Fruit fly (Drosophila melanogaster) whole organism, wandering third instar larva: ENCODE data around the gene saturn.

Source experiments
- Abd-B ChIP-seq: fragments of >200 bp; optimal IDR thresholded peaks from 2 replicates; lab custom pipeline; 2017; ENCODE audit warnings: missing biosample characterization, missing genetic modification characterization
- CG32264 ChIP-seq: fragments of 200-800 bp; sonication (Bioruptor generic); optimal IDR thresholded peaks from 2 replicates; lab custom pipeline; 2016; ENCODE audit warnings: missing biosample characterization, missing genetic modification characterization
- CG9705 ChIP-seq: fragments of 200-800 bp; sonication (Bioruptor generic); optimal IDR thresholded peaks from 2 replicates; lab custom pipeline; 2018; ENCODE audit warnings: missing biosample characterization, mild to moderate bottlenecking, missing genetic modification characterization
- CrebA ChIP-seq: fragments of 200-800 bp; sonication (Bioruptor generic); optimal IDR thresholded peaks from 2 replicates; lab custom pipeline; 2016; ENCODE audit warnings: missing biosample characterization, mild to moderate bottlenecking, missing genetic modification characterization, borderline replicate concordance
- Dfd ChIP-seq: fragments of >200 bp; optimal IDR thresholded peaks from 2 replicates; lab custom pipeline; 2017; ENCODE audit warnings: missing biosample characterization, missing genetic modification characterization
- Dif ChIP-seq: fragments of 200-275, 200-300 bp; sonication (Bioruptor generic); optimal IDR thresholded peaks from 2 replicates; lab custom pipeline; 2018; ENCODE audit warnings: missing biosample characterization, missing genetic modification characterization; ENCODE audit not compliant: partially characterized antibody
- GATAd ChIP-seq: sonication (Bioruptor generic); optimal IDR thresholded peaks from 2 replicates; lab custom pipeline; 2016; ENCODE audit warnings: missing biosample characterization, missing genetic modification characterization
- HLH106 ChIP-seq: fragments of 200-800 bp; optimal IDR thresholded peaks from 3 replicates; lab custom pipeline; 2019; ENCODE audit warnings: missing biosample characterization, mild to moderate bottlenecking, missing genetic modification characterization, moderate library complexity
- Hnf4 ChIP-seq: fragments of 200-800 bp; sonication (Bioruptor generic); optimal IDR thresholded peaks from 2 replicates; lab custom pipeline; 2016; ENCODE audit warnings: missing biosample characterization, mild to moderate bottlenecking, missing genetic modification characterization
- Hr78 ChIP-seq: fragments of >200 bp; optimal IDR thresholded peaks from 2 replicates; lab custom pipeline; 2017; ENCODE audit warnings: missing biosample characterization, missing genetic modification characterization
- Hr83 ChIP-seq: fragments of 200-300 bp; sonication (Bioruptor generic); optimal IDR thresholded peaks from 2 replicates; lab custom pipeline; 2016; ENCODE audit warnings: missing biosample characterization, mild to moderate bottlenecking, missing genetic modification characterization, moderate library complexity; ENCODE audit not compliant: poor library complexity, severe bottlenecking
- Jra ChIP-seq: sonication (Bioruptor generic); optimal IDR thresholded peaks from 2 replicates; lab custom pipeline; 2016; ENCODE audit warnings: missing biosample characterization, missing genetic modification characterization
- Myc ChIP-seq: fragments of >200 bp; optimal IDR thresholded peaks from 2 replicates; lab custom pipeline; 2017
- OdsH ChIP-seq: fragments of 200-800 bp; sonication (Bioruptor generic); optimal IDR thresholded peaks from 2 replicates; lab custom pipeline; 2016; ENCODE audit warnings: missing biosample characterization, mild to moderate bottlenecking, missing genetic modification characterization
- Rel ChIP-seq, 2 experiments: fragments of 200-800 bp; sonication (Bioruptor generic) in 1 of 2; optimal IDR thresholded peaks; 2 replicates in 1 of 2; 3 replicates in 1 of 2; lab custom pipeline; 2016 to 2019; ENCODE audit warnings: mild to moderate bottlenecking in 2 of 2, missing biosample characterization in 2 of 2, missing genetic modification characterization in 2 of 2, moderate library complexity in 1 of 2
- Sp1 ChIP-seq: fragments of 200-800 bp; sonication (Bioruptor generic); optimal IDR thresholded peaks from 3 replicates; lab custom pipeline; 2019; ENCODE audit warnings: missing biosample characterization, mild to moderate bottlenecking, missing genetic modification characterization, moderate library complexity
- br ChIP-seq: fragments of 200-800 bp; sonication (Bioruptor generic); optimal IDR thresholded peaks from 2 replicates; lab custom pipeline; 2016; ENCODE audit warnings: missing biosample characterization, missing genetic modification characterization
- brk ChIP-seq: fragments of 200-800 bp; sonication (Bioruptor generic); optimal IDR thresholded peaks from 2 replicates; lab custom pipeline; 2016; ENCODE audit warnings: missing biosample characterization, mild to moderate bottlenecking, missing genetic modification characterization
- dmrt93B ChIP-seq: fragments of 200-800 bp; sonication (Bioruptor generic); optimal IDR thresholded peaks from 2 replicates; lab custom pipeline; 2018; ENCODE audit warnings: missing biosample characterization, mild to moderate bottlenecking, missing genetic modification characterization
- dsf ChIP-seq: sonication (Bioruptor generic); optimal IDR thresholded peaks from 2 replicates; lab custom pipeline; 2016; ENCODE audit warnings: missing biosample characterization, missing genetic modification characterization, borderline replicate concordance
- ey ChIP-seq: fragments of 200-800 bp; sonication (Bioruptor generic); optimal IDR thresholded peaks from 2 replicates; lab custom pipeline; 2016; ENCODE audit warnings: missing biosample characterization, missing genetic modification characterization
- foxo ChIP-seq, 2 experiments: fragments of 200-800 bp; sonication (Bioruptor generic); optimal IDR thresholded peaks; 2 replicates in 1 of 2; 3 replicates in 1 of 2; lab custom pipeline; 2016 to 2017; ENCODE audit warnings: missing biosample characterization in 2 of 2, missing genetic modification characterization in 2 of 2
- fru ChIP-seq: fragments of 200-800 bp; sonication (Bioruptor generic); optimal IDR thresholded peaks from 3 replicates; lab custom pipeline; 2016; ENCODE audit warnings: missing biosample characterization, mild to moderate bottlenecking, missing genetic modification characterization
- h ChIP-seq: fragments of 200-800 bp; sonication (Bioruptor generic); optimal IDR thresholded peaks from 3 replicates; lab custom pipeline; 2016; ENCODE audit warnings: missing biosample characterization, mild to moderate bottlenecking, missing genetic modification characterization
- lola ChIP-seq: fragments of >200 bp; optimal IDR thresholded peaks from 2 replicates; lab custom pipeline; 2017; ENCODE audit warnings: missing biosample characterization, missing genetic modification characterization
- pan ChIP-seq: fragments of >200 bp; optimal IDR thresholded peaks from 2 replicates; lab custom pipeline; 2017
- psq ChIP-seq: fragments of 200-800 bp; sonication (Bioruptor generic); optimal IDR thresholded peaks from 3 replicates; lab custom pipeline; 2017; ENCODE audit warnings: missing biosample characterization, mild to moderate bottlenecking, missing genetic modification characterization, moderate library complexity
- rgr ChIP-seq: fragments of 200-800 bp; sonication (Bioruptor generic); optimal IDR thresholded peaks from 3 replicates; lab custom pipeline; 2016; ENCODE audit warnings: missing biosample characterization, mild to moderate bottlenecking, missing genetic modification characterization
- sage ChIP-seq: fragments of 200-800 bp; sonication (Bioruptor generic); optimal IDR thresholded peaks from 2 replicates; lab custom pipeline; 2016; ENCODE audit warnings: missing biosample characterization, mild to moderate bottlenecking, missing genetic modification characterization
- sv ChIP-seq: fragments of 200-800 bp; sonication (Bioruptor generic); optimal IDR thresholded peaks from 3 replicates; lab custom pipeline; 2016; ENCODE audit warnings: missing biosample characterization, missing genetic modification characterization
- woc ChIP-seq: sonication (Bioruptor generic); optimal IDR thresholded peaks from 2 replicates; lab custom pipeline; 2016; ENCODE audit warnings: missing biosample characterization, mild to moderate bottlenecking, missing genetic modification characterization

saturn gene

DNA sequence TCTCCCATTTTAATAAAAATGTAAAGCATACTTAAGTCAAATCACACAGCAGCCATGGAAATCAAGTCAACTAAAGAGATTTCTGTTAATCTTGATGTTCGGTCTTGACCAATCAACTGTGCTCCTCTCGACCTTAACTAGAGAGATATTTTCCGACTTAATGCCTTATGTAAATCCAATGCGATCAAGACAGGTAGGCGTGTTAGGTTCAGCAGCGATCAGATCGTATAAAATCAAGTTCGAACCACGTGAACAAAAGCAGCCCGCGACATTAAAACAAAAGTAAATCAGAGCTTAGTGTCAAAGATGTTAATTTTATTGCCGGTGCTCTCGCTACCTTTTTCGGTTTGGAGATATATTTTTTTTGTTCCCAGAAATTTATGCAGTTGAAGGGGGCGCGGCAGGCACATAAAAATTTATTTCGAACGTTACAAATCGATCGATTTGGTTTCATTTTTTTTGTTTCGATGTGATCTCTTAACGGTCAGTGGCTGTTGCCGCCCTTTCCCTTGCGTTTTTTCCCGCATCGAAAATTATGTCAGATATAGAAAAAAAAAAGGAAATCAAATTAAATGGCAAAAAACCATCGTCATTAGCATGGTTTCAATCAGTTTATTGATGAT lies 45.1 kb upstream of the saturn start:
- TF ChIP-seq CG9705, result no peak
- no peak for TF ChIP-seq GATAd
- TF ChIP-seq CG32264 (GFP tag; lab: Kevin White, UChicago), result no peak
- TF ChIP-seq Dif (GFP tag; lab: Kevin White, UChicago), result no peak
- TF ChIP-seq HLH106 (tag; lab: Kevin White, UChicago), result no peak
- TF ChIP-seq Hr78 (GFP tag; lab: Kevin White, UChicago), result no peak
- no peak for TF ChIP-seq Dfd
- no peak for TF ChIP-seq Hnf4 (GFP tag; lab: Kevin White, UChicago)
- TF ChIP-seq Hr83 (GFP tag; lab: Kevin White, UChicago), result no peak

- peak in 1 of 2 experiments; percentile 27 for TF ChIP-seq foxo (GFP tag; optimal IDR thresholded peaks at IDR 0.05; lab: Kevin White, UChicago)
- TF ChIP-seq dsf (GFP tag; lab: Kevin White, UChicago), result no peak
- no peak for TF ChIP-seq CG9705
Observed at dm6 chr3L:14160436-14160835, 42.7 kb upstream of the saturn start.

- TF ChIP-seq pan (lab: Kevin White, UChicago), result no peak
- TF ChIP-seq fru, result no peak
- TF ChIP-seq GATAd, result no peak
- TF ChIP-seq sage (GFP tag; lab: Kevin White, UChicago), result no peak
- TF ChIP-seq Hr78 (GFP tag; lab: Kevin White, UChicago), result no peak
- TF ChIP-seq Hnf4 (GFP tag; lab: Kevin White, UChicago), result no peak
- no peak for TF ChIP-seq CG32264 (GFP tag; lab: Kevin White, UChicago)
- TF ChIP-seq Rel (GFP tag; optimal IDR thresholded peaks at IDR 0.05; lab: Kevin White, UChicago), result no peak
- TF ChIP-seq Rel (tag; optimal IDR thresholded peaks at IDR 0.05; lab: Kevin White, UChicago), result no peak
- TF ChIP-seq br (GFP tag; lab: Kevin White, UChicago), result no peak
- no peak for TF ChIP-seq rgr (GFP tag; lab: Kevin White, UChicago)
- TF ChIP-seq Sp1 (GFP tag; lab: Kevin White, UChicago), result no peak
- TF ChIP-seq OdsH (GFP tag; lab: Kevin White, UChicago), result no peak
- no peak for TF ChIP-seq lola (GFP tag; lab: Kevin White, UChicago)
- no peak for TF ChIP-seq psq (GFP tag; lab: Kevin White, UChicago)
- TF ChIP-seq foxo (GFP tag; optimal IDR thresholded peaks at IDR 0.05; lab: Kevin White, UChicago), result no peak
- TF ChIP-seq sv, result no peak
- TF ChIP-seq HLH106 (tag; lab: Kevin White, UChicago), result no peak
- no peak for TF ChIP-seq Myc (lab: Kevin White, UChicago)
Observed at dm6 chr3L:14161951-14162350, 41.2 kb upstream of the saturn start.

DNA sequence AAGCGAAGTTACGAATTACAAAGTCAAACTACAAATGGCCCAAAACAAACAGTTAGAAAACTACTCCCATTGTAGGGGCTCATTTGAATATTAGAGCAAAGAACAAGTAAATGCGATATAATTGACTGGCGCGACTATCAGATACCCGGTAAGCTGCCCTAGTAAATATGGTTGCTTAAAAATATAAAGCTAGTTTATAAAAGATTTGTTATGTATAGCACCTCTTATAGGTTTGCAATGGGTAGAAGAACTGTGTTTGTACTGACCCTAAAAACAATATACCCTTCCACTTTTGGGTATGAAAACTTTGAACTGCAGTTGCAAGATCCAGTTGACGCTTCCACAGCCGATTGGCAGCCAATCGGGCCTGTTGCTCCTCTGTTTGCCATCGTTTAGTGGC lies 36.9 kb upstream of the saturn start:
- TF ChIP-seq br (GFP tag; lab: Kevin White, UChicago) (no peak), Dfd (no peak), rgr (GFP tag; lab: Kevin White, UChicago) (no peak), foxo (GFP tag; optimal IDR thresholded peaks at IDR 0.05; lab: Kevin White, UChicago) (no peak), Abd-B (GFP tag; lab: Kevin White, UChicago) (no peak), Jra (GFP tag; lab: Kevin White, UChicago) (no peak), Myc (lab: Kevin White, UChicago) (no peak), h (GFP tag; lab: Kevin White, UChicago) (no peak), psq (GFP tag; lab: Kevin White, UChicago) (no peak), sage (GFP tag; lab: Kevin White, UChicago) (no peak), sv (no peak), brk (GFP tag; lab: Kevin White, UChicago) (no peak), fru (no peak), CrebA (no peak), Sp1 (GFP tag; lab: Kevin White, UChicago) (no peak)

DNA sequence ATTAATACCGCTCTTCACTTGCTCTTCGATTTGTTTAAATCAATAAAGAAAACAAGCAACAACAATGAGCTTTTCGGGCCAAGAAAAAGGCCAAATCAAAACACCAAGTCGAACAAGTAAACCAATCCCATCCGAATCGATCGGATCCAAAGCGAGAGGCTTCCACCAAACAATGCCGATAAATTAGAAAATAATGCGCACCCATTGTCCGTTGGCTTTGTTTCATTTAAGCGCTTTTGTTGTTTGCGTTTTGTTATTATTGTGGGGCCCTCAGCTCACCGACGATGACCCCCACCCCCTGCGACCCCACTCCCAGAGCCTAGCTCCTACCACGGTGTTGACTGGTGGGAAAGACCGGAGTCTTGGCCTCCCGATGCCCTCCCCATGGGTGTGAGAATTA lies 35.2 kb upstream of the saturn start:
- no peak for TF ChIP-seq sage (GFP tag; lab: Kevin White, UChicago)
- no peak for TF ChIP-seq fru
- TF ChIP-seq CrebA, result no peak
- no peak for TF ChIP-seq dsf (GFP tag; lab: Kevin White, UChicago)
- TF ChIP-seq dmrt93B, result no peak
- no peak for TF ChIP-seq woc
- no peak for TF ChIP-seq ey (GFP tag; lab: Kevin White, UChicago)
- no peak for TF ChIP-seq Hr83 (GFP tag; lab: Kevin White, UChicago)
- no peak for TF ChIP-seq Hr78 (GFP tag; lab: Kevin White, UChicago)
- TF ChIP-seq, all 38 proteins: peak for 0
